Worm (Caenorhabditis elegans) whole organism, L4/young adult: ENCODE measurements around the gene Y54G2A.45.
A peak's percentile ranks its signal among the peaks of the same experiment; 100 is the strongest.

Experiments
- dao-5 ChIP-seq: sonication (generic microtip); optimal IDR thresholded peaks from 2 replicates; lab custom pipeline; 2016; ENCODE audit warnings: missing genotype, missing genetic modification characterization, moderate library complexity, missing compliant biosample characterization
- him-1 ChIP-seq: sonication (generic microtip); optimal IDR thresholded peaks from 2 replicates; lab custom pipeline; 2016; ENCODE audit warnings: missing genotype, missing genetic modification reagents, missing genetic modification characterization, missing compliant biosample characterization

DNA sequence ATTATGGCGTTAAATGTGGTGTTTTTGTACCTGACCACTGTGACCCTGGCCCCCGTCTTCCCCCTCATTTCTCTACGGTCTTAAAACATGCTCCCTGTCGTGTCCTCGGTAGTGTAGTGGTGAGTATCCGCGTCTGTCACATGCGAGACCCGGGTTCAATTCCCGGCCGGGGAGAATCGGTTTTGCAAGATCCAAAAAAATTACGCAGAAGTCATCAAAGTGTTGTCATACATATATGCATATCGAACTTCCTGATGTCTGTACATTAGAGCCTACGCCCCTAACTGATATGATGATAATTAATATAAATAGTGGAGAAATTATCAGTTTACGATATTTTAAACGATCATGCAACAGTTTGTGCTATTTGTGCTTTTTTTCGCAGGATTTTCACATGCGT lies at the start of gene Y54G2A.45:
- TF ChIP-seq him-1 (peak; percentile 1), dao-5 (tag; lab: Kevin White, UChicago) (peak; percentile 65)
